Worm (Caenorhabditis elegans) whole organism, L3 larva: ENCODE results near the gene F44E7.4.

Experiments used
- R02D3.7 ChIP-seq: fragments of 150-350 bp; optimal IDR thresholded peaks from 2 replicates; lab custom pipeline; 2014; ENCODE audit warnings: missing biosample characterization, missing genetic modification characterization
- ZK546.5 ChIP-seq: sonication (generic microtip); optimal IDR thresholded peaks from 2 replicates; lab custom pipeline; 2017; ENCODE audit warnings: missing biosample characterization, missing genetic modification characterization
- aly-2 ChIP-seq: fragments of 150-350 bp; optimal IDR thresholded peaks from 2 replicates; lab custom pipeline; 2014; ENCODE audit warnings: missing biosample characterization, missing genetic modification characterization
- ama-1 ChIP-seq: fragments of 150-350 bp; optimal IDR thresholded peaks from 2 replicates; lab custom pipeline; 2018
- ceh-16 ChIP-seq: sonication (generic microtip); optimal IDR thresholded peaks from 2 replicates; lab custom pipeline; 2017; ENCODE audit warnings: missing biosample characterization, missing genetic modification characterization
- ceh-28 ChIP-seq: fragments of 150-350 bp; optimal IDR thresholded peaks from 2 replicates; lab custom pipeline; 2014; ENCODE audit warnings: missing biosample characterization, missing genetic modification reagents, missing genetic modification characterization
- ceh-82 ChIP-seq: fragments of 150-350 bp; optimal IDR thresholded peaks from 2 replicates; lab custom pipeline; 2014; ENCODE audit warnings: missing biosample characterization, missing genetic modification characterization
- ceh-9 ChIP-seq: sonication (generic microtip); optimal IDR thresholded peaks from 2 replicates; lab custom pipeline; 2018; ENCODE audit warnings: missing biosample characterization, missing genetic modification characterization
- daf-12 ChIP-seq: fragments of 150-350 bp; optimal IDR thresholded peaks from 2 replicates; lab custom pipeline; 2014; ENCODE audit warnings: missing biosample characterization, missing genetic modification reagents, missing genetic modification characterization
- egl-27 ChIP-seq: sonication (generic microtip); optimal IDR thresholded peaks from 4 replicates; lab custom pipeline; 2017; ENCODE audit warnings: missing biosample characterization, missing genetic modification reagents, missing genetic modification characterization
- egl-5 ChIP-seq: fragments of 150-350 bp; optimal IDR thresholded peaks from 2 replicates; lab custom pipeline; 2017; ENCODE audit warnings: missing biosample characterization, missing genetic modification reagents, missing genetic modification characterization, inconsistent platforms
- elt-1 ChIP-seq: fragments of 150-350 bp; optimal IDR thresholded peaks from 2 replicates; lab custom pipeline; 2014; ENCODE audit warnings: missing biosample characterization, missing genetic modification characterization
- elt-2 ChIP-seq: sonication (generic microtip); optimal IDR thresholded peaks from 2 replicates; lab custom pipeline; 2016; ENCODE audit warnings: missing genetic modification reagents, mild to moderate bottlenecking, missing genetic modification characterization, missing compliant biosample characterization
- elt-3 ChIP-seq, 3 experiments: fragments of 150-350 bp in 1 of 3; sonication (generic microtip) in 2 of 3; optimal IDR thresholded peaks; 2 replicates in 2 of 3; 4 replicates in 1 of 3; lab custom pipeline; 2014 to 2017; ENCODE audit warnings: missing biosample characterization in 3 of 3, missing genetic modification characterization in 3 of 3
- eor-1 ChIP-seq, 2 experiments: fragments of 150-350 bp; optimal IDR thresholded peaks; 2 replicates each; lab custom pipeline; 2014 to 2018; ENCODE audit warnings: missing biosample characterization in 2 of 2, missing genetic modification characterization in 2 of 2
- fkh-10 ChIP-seq: sonication (generic microtip); optimal IDR thresholded peaks from 2 replicates; lab custom pipeline; 2017; ENCODE audit warnings: missing biosample characterization, missing genetic modification reagents, missing genetic modification characterization
- fkh-2 ChIP-seq: fragments of 150-350 bp; optimal IDR thresholded peaks from 2 replicates; lab custom pipeline; 2014; ENCODE audit warnings: missing biosample characterization, missing genetic modification reagents, missing genetic modification characterization
- fos-1 ChIP-seq: fragments of 150-350 bp; optimal IDR thresholded peaks from 2 replicates; lab custom pipeline; 2014; ENCODE audit warnings: missing biosample characterization, missing genetic modification characterization
- hmg-11 ChIP-seq: sonication (generic microtip); optimal IDR thresholded peaks from 2 replicates; lab custom pipeline; 2016; ENCODE audit warnings: missing genetic modification characterization, missing compliant biosample characterization
- jun-1 ChIP-seq: fragments of 150-350 bp; optimal IDR thresholded peaks from 2 replicates; lab custom pipeline; 2014; ENCODE audit warnings: missing biosample characterization, missing genetic modification reagents, missing genetic modification characterization
- lin-15B ChIP-seq: fragments of 150-350 bp; optimal IDR thresholded peaks from 2 replicates; lab custom pipeline; 2014; ENCODE audit warnings: missing biosample characterization, missing genetic modification characterization
- lin-39 ChIP-seq: fragments of 150-350 bp; optimal IDR thresholded peaks from 2 replicates; lab custom pipeline; 2018; ENCODE audit warnings: missing biosample characterization, missing genetic modification reagents, missing genetic modification characterization
- lsy-12 ChIP-seq: sonication (generic microtip); optimal IDR thresholded peaks from 2 replicates; lab custom pipeline; 2016; ENCODE audit warnings: mild to moderate bottlenecking, missing genetic modification characterization, missing compliant biosample characterization
- mdl-1 ChIP-seq: fragments of 150-350 bp; optimal IDR thresholded peaks from 2 replicates; lab custom pipeline; 2014; ENCODE audit warnings: missing biosample characterization, missing genetic modification characterization
- mml-1 ChIP-seq: fragments of 150-350 bp; sonication (generic microtip); optimal IDR thresholded peaks from 3 replicates; lab custom pipeline; 2014; ENCODE audit warnings: missing biosample characterization, missing genetic modification characterization
- nfya-1 ChIP-seq: sonication (generic microtip); optimal IDR thresholded peaks from 2 replicates; lab custom pipeline; 2017; ENCODE audit warnings: missing genetic modification characterization, mild to moderate bottlenecking, missing compliant biosample characterization, antibody characterized with exemption, moderate library complexity; ENCODE audit not compliant: insufficient read depth
- nhr-11 ChIP-seq: fragments of 150-350 bp; optimal IDR thresholded peaks from 2 replicates; lab custom pipeline; 2014; ENCODE audit warnings: missing biosample characterization, missing genetic modification characterization
- nhr-12 ChIP-seq: fragments of 150-350 bp; optimal IDR thresholded peaks from 2 replicates; lab custom pipeline; 2014; ENCODE audit warnings: missing biosample characterization, missing genetic modification characterization
- nhr-23 ChIP-seq: fragments of 150-350 bp; optimal IDR thresholded peaks from 2 replicates; lab custom pipeline; 2014; ENCODE audit warnings: missing biosample characterization, missing genetic modification reagents, missing genetic modification characterization
- nhr-237 ChIP-seq: fragments of 150-350 bp; optimal IDR thresholded peaks from 2 replicates; lab custom pipeline; 2014; ENCODE audit warnings: missing biosample characterization, missing genetic modification characterization
- nhr-25 ChIP-seq: sonication (generic microtip); optimal IDR thresholded peaks from 2 replicates; lab custom pipeline; 2017; ENCODE audit warnings: missing biosample characterization, missing genetic modification characterization
- nhr-28 ChIP-seq: fragments of 150-350 bp; optimal IDR thresholded peaks from 2 replicates; lab custom pipeline; 2014; ENCODE audit warnings: missing biosample characterization, missing genetic modification characterization
- nhr-43 ChIP-seq: sonication (generic microtip); optimal IDR thresholded peaks from 2 replicates; lab custom pipeline; 2016; ENCODE audit warnings: mild to moderate bottlenecking, missing genetic modification characterization, missing compliant biosample characterization; ENCODE audit not compliant: poor library complexity, severe bottlenecking
- nhr-67 ChIP-seq: fragments of 150-350 bp; optimal IDR thresholded peaks from 2 replicates; lab custom pipeline; 2014; ENCODE audit warnings: missing biosample characterization, missing genetic modification characterization
- nhr-76 ChIP-seq: fragments of 150-350 bp; sonication (generic microtip); optimal IDR thresholded peaks from 5 replicates; lab custom pipeline; 2014; ENCODE audit warnings: missing biosample characterization, missing genetic modification characterization
- nhr-77 ChIP-seq: fragments of 150-350 bp; optimal IDR thresholded peaks from 2 replicates; lab custom pipeline; 2014; ENCODE audit warnings: missing biosample characterization, missing genetic modification characterization
- pha-4 ChIP-seq: fragments of 150-350 bp; optimal IDR thresholded peaks from 2 replicates; lab custom pipeline; 2014; ENCODE audit warnings: missing biosample characterization, missing genetic modification reagents, missing genetic modification characterization
- pqm-1 ChIP-seq: fragments of 150-350 bp; optimal IDR thresholded peaks from 2 replicates; lab custom pipeline; 2017; ENCODE audit warnings: missing biosample characterization, missing genetic modification characterization, inconsistent platforms
- sea-2 ChIP-seq: fragments of 150-350 bp; sonication (generic microtip); optimal IDR thresholded peaks from 4 replicates; lab custom pipeline; 2014; ENCODE audit warnings: missing biosample characterization, missing genetic modification reagents, missing genetic modification characterization
- skn-1 ChIP-seq: fragments of 150-350 bp; optimal IDR thresholded peaks from 2 replicates; lab custom pipeline; 2014; ENCODE audit warnings: missing biosample characterization, missing genetic modification characterization
- snpc-4 ChIP-seq: fragments of 150-350 bp; optimal IDR thresholded peaks from 2 replicates; lab custom pipeline; 2014; ENCODE audit warnings: missing biosample characterization, missing genetic modification characterization
- tbx-2 ChIP-seq: sonication (generic microtip); optimal IDR thresholded peaks from 2 replicates; lab custom pipeline; 2016; ENCODE audit warnings: mild to moderate bottlenecking, missing genetic modification characterization, missing compliant biosample characterization
- unc-39 ChIP-seq: sonication (generic microtip); optimal IDR thresholded peaks from 4 replicates; lab custom pipeline; 2017; ENCODE audit warnings: missing biosample characterization, missing genetic modification characterization
- unc-62 ChIP-seq: fragments of 150-350 bp; sonication (generic microtip); optimal IDR thresholded peaks from 4 replicates; lab custom pipeline; 2014; ENCODE audit warnings: missing biosample characterization, missing genetic modification reagents, missing genetic modification characterization
- zag-1 ChIP-seq: fragments of 150-350 bp; optimal IDR thresholded peaks from 2 replicates; lab custom pipeline; 2014; ENCODE audit warnings: missing biosample characterization, missing genetic modification characterization
- ztf-11 ChIP-seq: fragments of 150-350 bp; optimal IDR thresholded peaks from 2 replicates; lab custom pipeline; 2014; ENCODE audit warnings: missing biosample characterization, missing genetic modification characterization
- ztf-4 ChIP-seq: fragments of 150-350 bp; optimal IDR thresholded peaks from 2 replicates; lab custom pipeline; 2014; ENCODE audit warnings: missing biosample characterization, missing genetic modification characterization

Gene F44E7.4

DNA sequence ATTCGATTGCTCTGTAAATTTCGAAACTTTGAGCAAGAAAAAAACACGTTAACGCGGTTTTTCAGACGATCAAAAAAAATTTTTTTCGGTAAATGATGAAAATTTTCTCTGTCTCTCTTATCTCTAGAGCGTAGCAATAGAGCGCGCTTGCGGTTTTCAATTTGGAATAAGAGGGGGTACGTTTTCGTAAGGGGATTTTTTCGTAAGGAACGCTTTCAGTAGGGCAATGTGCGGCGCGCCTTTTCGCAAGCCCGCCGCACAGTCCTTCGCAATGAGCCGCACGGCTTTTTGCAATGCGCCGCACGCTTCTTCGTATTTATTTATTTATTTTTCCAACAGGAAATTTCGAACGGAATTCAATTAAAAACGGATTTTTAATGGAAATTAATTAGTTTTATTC, at the start of gene F44E7.4:
F44E7.4 (minus strand) TSS at position 13 of the 400 bp plus-strand sequence.
- peak; percentile 58 for TF ChIP-seq pha-4
- peak; percentile 20 for TF ChIP-seq snpc-4 (tag; lab: Kevin White, UChicago)
- peak; percentile 21 for TF ChIP-seq elt-2 (tag; lab: Kevin White, UChicago)
- peak; percentile 26 for TF ChIP-seq ceh-28 (tag; lab: Kevin White, UChicago)
- TF ChIP-seq nhr-23: peak; percentile 41
- TF ChIP-seq lin-15B: peak; percentile 76
- TF ChIP-seq lin-39 (tag; lab: Kevin White, UChicago): peak; percentile 47
- TF ChIP-seq nfya-1 (tag; lab: Kevin White, UChicago): peak; percentile 58
- peak; percentile 16 for TF ChIP-seq nhr-25 (tag; lab: Kevin White, UChicago)

DNA sequence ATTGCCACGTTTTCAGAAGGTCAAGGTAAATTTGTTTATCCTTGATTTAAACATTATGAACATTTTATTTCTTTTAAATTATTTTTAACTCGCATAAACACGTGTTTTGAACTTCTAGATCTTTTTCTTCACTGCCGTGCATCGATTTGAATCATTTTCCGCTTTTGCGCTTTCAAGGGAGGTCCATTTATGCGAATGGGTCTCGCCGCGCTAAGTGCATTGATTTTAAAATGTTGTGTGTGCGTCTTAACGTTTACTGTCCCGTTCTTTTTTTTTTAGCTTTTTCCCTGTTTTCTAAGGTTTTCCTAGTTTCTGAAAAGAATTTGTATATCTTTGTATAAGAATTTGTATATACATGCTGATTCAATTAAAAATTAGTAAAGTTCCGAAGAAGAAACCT, 48.7 kb upstream of the F44E7.4 start:
- TF ChIP-seq egl-5: no peak
- no peak for TF ChIP-seq elt-3 (tag; optimal IDR thresholded peaks at IDR 0.05; lab: Kevin White, UChicago)
- no peak for TF ChIP-seq zag-1 (tag; lab: Kevin White, UChicago)
- TF ChIP-seq nhr-77: no peak
- no peak for TF ChIP-seq egl-27 (tag; lab: Kevin White, UChicago)
- no peak for TF ChIP-seq daf-12 (tag; lab: Kevin White, UChicago)
- no peak for TF ChIP-seq eor-1 (tag; optimal IDR thresholded peaks at IDR 0.05; lab: Kevin White, UChicago)
- no peak for TF ChIP-seq elt-1 (tag; lab: Kevin White, UChicago)
- TF ChIP-seq fkh-2: no peak
- no peak for TF ChIP-seq pha-4
- TF ChIP-seq hmg-11 (tag; lab: Kevin White, UChicago): no peak
- TF ChIP-seq tbx-2 (tag; lab: Kevin White, UChicago): no peak
- TF ChIP-seq pqm-1: no peak

DNA sequence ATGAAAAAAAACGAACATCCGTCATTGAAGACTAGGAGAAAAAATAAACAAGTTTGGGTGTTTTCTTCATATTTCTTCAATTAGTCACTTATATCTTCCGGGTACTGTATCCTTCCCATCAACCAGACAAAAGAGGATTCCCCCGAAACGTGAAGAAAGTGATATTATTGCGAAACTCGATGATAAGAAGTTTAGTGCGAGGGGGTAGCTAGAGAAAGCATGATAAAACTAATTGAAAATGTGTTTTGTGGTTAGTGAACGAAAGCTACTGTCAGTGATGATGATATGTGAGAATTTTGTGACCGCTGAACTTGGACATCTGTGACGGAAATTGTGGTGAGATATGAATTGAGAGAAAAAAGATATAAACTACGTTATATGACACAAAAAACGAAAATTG, 46.2 kb upstream of the F44E7.4 start:
- TF ChIP-seq lin-39 (tag; lab: Kevin White, UChicago): no peak
- TF ChIP-seq eor-1 (tag; optimal IDR thresholded peaks at IDR 0.05; lab: Kevin White, UChicago): no peak
- TF ChIP-seq elt-1 (tag; lab: Kevin White, UChicago): no peak
- peak; percentile 61 for TF ChIP-seq egl-27 (tag; lab: Kevin White, UChicago)
- TF ChIP-seq nhr-12 (tag; lab: Kevin White, UChicago): no peak
- no peak for TF ChIP-seq jun-1 (tag; lab: Kevin White, UChicago)
- no peak for TF ChIP-seq egl-5
- no peak for TF ChIP-seq ztf-11 (tag; lab: Kevin White, UChicago)
- TF ChIP-seq fkh-10 (GFP tag; lab: Kevin White, UChicago): no peak
- no peak for TF ChIP-seq skn-1
- TF ChIP-seq unc-39 (tag; lab: Kevin White, UChicago): no peak
- TF ChIP-seq snpc-4 (tag; lab: Kevin White, UChicago): no peak
- TF ChIP-seq ceh-16: no peak
- TF ChIP-seq daf-12 (tag; lab: Kevin White, UChicago): no peak
- TF ChIP-seq ztf-4 (tag; lab: Kevin White, UChicago): no peak
- no peak for TF ChIP-seq ceh-9 (tag; lab: Kevin White, UChicago)
- TF ChIP-seq R02D3.7 (tag; lab: Kevin White, UChicago): peak; percentile 9
- TF ChIP-seq fos-1: peak; percentile 46
- peak; percentile 59 for TF ChIP-seq ceh-28 (tag; lab: Kevin White, UChicago)
- TF ChIP-seq mml-1 (tag; lab: Kevin White, UChicago): no peak
- no peak for TF ChIP-seq hmg-11 (tag; lab: Kevin White, UChicago)
- TF ChIP-seq ama-1 (lab: Kevin White, UChicago): no peak
- no peak for TF ChIP-seq lsy-12 (tag; lab: Kevin White, UChicago)
- peak; percentile 88 for TF ChIP-seq nhr-43
- TF ChIP-seq ceh-82: no peak
- TF ChIP-seq unc-62 (GFP tag; lab: Kevin White, UChicago): peak; percentile 52
- TF ChIP-seq mdl-1 (tag; lab: Kevin White, UChicago): no peak
- TF ChIP-seq nhr-77: no peak
- TF ChIP-seq nhr-23: peak; percentile 96
- no peak for TF ChIP-seq sea-2 (GFP tag; lab: Kevin White, UChicago)
- TF ChIP-seq elt-2 (tag; lab: Kevin White, UChicago): peak; percentile 64
- TF ChIP-seq fkh-2: no peak
- no peak for TF ChIP-seq nhr-76 (tag; lab: Kevin White, UChicago)
- TF ChIP-seq nhr-67 (tag; lab: Kevin White, UChicago): no peak
- peak; percentile 35 for TF ChIP-seq nfya-1 (tag; lab: Kevin White, UChicago)
- peak; percentile 76 for TF ChIP-seq nhr-25 (tag; lab: Kevin White, UChicago)
- TF ChIP-seq pha-4: no peak
- TF ChIP-seq tbx-2 (tag; lab: Kevin White, UChicago): no peak
- no peak for TF ChIP-seq nhr-28
- peak; percentile 64 to 95 (median 88) for TF ChIP-seq elt-3 (tag; optimal IDR thresholded peaks at IDR 0.05; lab: Kevin White, UChicago)
- no peak for TF ChIP-seq zag-1 (tag; lab: Kevin White, UChicago)
- no peak for TF ChIP-seq nhr-11 (tag; lab: Kevin White, UChicago)
- TF ChIP-seq aly-2 (tag; lab: Kevin White, UChicago): no peak
- TF ChIP-seq lin-15B: no peak
- no peak for TF ChIP-seq nhr-237 (tag; lab: Kevin White, UChicago)
- peak; percentile 56 for TF ChIP-seq pqm-1
- no peak for TF ChIP-seq ZK546.5
